Fruit fly (Drosophila melanogaster): Measurements from ENCODE around the gene Arts.

dm6 chr3L:16566700-16567221 lies 35.9 kb upstream of the Arts start, which contains the start of gene UQCR-6.4L:
- no peak for TF ChIP-seq Sin3A (optimal IDR thresholded peaks at IDR 0.05)
- TF ChIP-seq psq (optimal IDR thresholded peaks at IDR 0.05), result no peak
- no peak for TF ChIP-seq insv (optimal IDR thresholded peaks at IDR 0.05)
- no peak for TF ChIP-seq h (optimal IDR thresholded peaks at IDR 0.05)

Measured in Kc167 (cell line).